Comparison of ENCODE assay signal across 1 fruit fly cellular context in the genomic region with DNA sequence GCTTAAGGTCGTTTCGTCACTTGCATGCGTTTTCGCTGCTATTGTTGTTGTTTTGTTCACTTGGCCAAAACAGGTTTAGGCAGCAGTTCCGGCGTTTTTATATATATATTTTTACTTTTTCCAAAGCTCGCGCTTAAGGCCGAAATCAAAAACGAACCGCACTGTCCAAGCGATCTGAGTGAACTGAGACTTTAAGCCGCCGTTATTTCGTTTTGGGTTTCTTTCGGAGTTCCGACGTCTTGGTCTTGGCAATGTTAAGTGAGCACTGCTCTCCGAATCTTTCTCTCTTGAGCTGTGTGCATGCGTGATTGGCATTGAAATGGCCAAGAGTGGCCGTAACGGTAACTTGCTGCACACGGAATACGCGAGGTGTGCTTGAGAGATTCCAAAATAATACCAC.
A peak's percentile ranks its signal among the peaks of the same experiment; 100 is the strongest.
TF ChIP-seq lines count a peak whose summit lies in the region.

A gene (minus strand): TSS at position 188 of the 400 bp plus-strand sequence.

TF ChIP-seq in whole organism, embryonic, 481 proteins besides CTCF, POLR2A, EP300 and RAD21 (continued from another document and continues in another):
- TF ChIP-seq ATbp (GFP tag; optimal IDR thresholded peaks at IDR 0.05; lab: Kevin White, UChicago) (no peak), CG1529 (GFP tag; optimal IDR thresholded peaks at IDR 0.05; lab: Kevin White, UChicago) (no peak), sqz (GFP tag; optimal IDR thresholded peaks at IDR 0.05; lab: Kevin White, UChicago) (peak; percentile 39), CG13296 (GFP tag; optimal IDR thresholded peaks at IDR 0.05; lab: Kevin White, UChicago) (peak; percentile 29), CG32532 (GFP tag; IDR thresholded peaks at IDR 0.05; lab: Robert Waterston, UW) (no peak), Eip74EF (GFP tag; optimal IDR thresholded peaks at IDR 0.05; lab: Kevin White, UChicago) (peak in 1 of 2 experiments; percentile 71), oc (tag; optimal IDR thresholded peaks at IDR 0.05; lab: Kevin White, UChicago) (peak; percentile 63), Rfx (GFP tag; IDR thresholded peaks at IDR 0.05; lab: Robert Waterston, UW) (no peak), dimm (GFP tag; IDR thresholded peaks at IDR 0.05; lab: Robert Waterston, UW) (no peak), cato (GFP tag; optimal IDR thresholded peaks at IDR 0.05; lab: Kevin White, UChicago; ENCODE audit: borderline replicate concordance) (no peak), ken (GFP tag; IDR thresholded peaks at IDR 0.05; lab: Robert Waterston, UW) (no peak), B-H2 (GFP tag; optimal IDR thresholded peaks at IDR 0.05; lab: Kevin White, UChicago) (no peak), CG11398 (GFP tag; optimal IDR thresholded peaks at IDR 0.05; lab: Kevin White, UChicago) (no peak), btn (GFP tag; optimal IDR thresholded peaks at IDR 0.05; lab: Kevin White, UChicago) (no peak), CG12236 (GFP tag; optimal IDR thresholded peaks at IDR 0.05; lab: Kevin White, UChicago) (no peak), CG18619 (GFP tag; optimal IDR thresholded peaks at IDR 0.05; lab: Kevin White, UChicago) (no peak), CG14014 (GFP tag; IDR thresholded peaks at IDR 0.05; lab: Robert Waterston, UW) (no peak; the same call in 1 of the 2 replicates), Awh (GFP tag; IDR thresholded peaks at IDR 0.05; lab: Robert Waterston, UW) (no peak), Asciz (GFP tag; optimal IDR thresholded peaks at IDR 0.05; lab: Kevin White, UChicago) (no peak), Side (GFP tag; optimal IDR thresholded peaks at IDR 0.05; lab: Kevin White, UChicago) (no peak), CG34422 (GFP tag; IDR thresholded peaks at IDR 0.05; lab: Robert Waterston, UW) (peak; percentile 34; the same call in 1 of the 3 replicates), jing (GFP tag; optimal IDR thresholded peaks at IDR 0.05; lab: Kevin White, UChicago) (no peak), Fer3 (tag; optimal IDR thresholded peaks at IDR 0.05; lab: Kevin White, UChicago) (no peak), CG10431 (GFP tag; optimal IDR thresholded peaks at IDR 0.05; lab: Kevin White, UChicago) (no peak), Xrp1 (GFP tag; IDR thresholded peaks at IDR 0.05; lab: Robert Waterston, UW) (no peak), CG11696 (GFP tag; IDR thresholded peaks at IDR 0.05; lab: Robert Waterston, UW) (no peak), tna (GFP tag; IDR thresholded peaks at IDR 0.05; lab: Robert Waterston, UW; ENCODE audit: partially characterized antibody) (no peak), CG5245 (GFP tag; optimal IDR thresholded peaks at IDR 0.05; lab: Kevin White, UChicago) (no peak), sr (GFP tag; IDR thresholded peaks at IDR 0.05; lab: Robert Waterston, UW) (0 out of 3 replicates have a peak, but pooled peaks have one; percentile 22), chm (GFP tag; IDR thresholded peaks at IDR 0.05; lab: Robert Waterston, UW) (no peak), CG9797 (GFP tag; optimal IDR thresholded peaks at IDR 0.05; lab: Kevin White, UChicago) (no peak), Pdp1 (GFP tag; optimal IDR thresholded peaks at IDR 0.05; lab: Kevin White, UChicago) (no peak), CG1233 (GFP tag; optimal IDR thresholded peaks at IDR 0.05; lab: Kevin White, UChicago) (no peak), CG6765 (GFP tag; optimal IDR thresholded peaks at IDR 0.05; lab: Kevin White, UChicago) (no peak), sima (GFP tag; optimal IDR thresholded peaks at IDR 0.05; lab: Kevin White, UChicago) (no peak), Blimp-1 (GFP tag; optimal IDR thresholded peaks at IDR 0.05; lab: Kevin White, UChicago) (peak; percentile 54), CG9437 (GFP tag; optimal IDR thresholded peaks at IDR 0.05; lab: Kevin White, UChicago) (no peak), CG14710 (tag; optimal IDR thresholded peaks at IDR 0.05; lab: Kevin White, UChicago) (no peak), Dfd (GFP tag; optimal IDR thresholded peaks at IDR 0.05; lab: Kevin White, UChicago) (no peak), vvl (GFP tag; IDR thresholded peaks at IDR 0.05; lab: Robert Waterston, UW) (peak; percentile 78), hb (GFP tag; IDR thresholded peaks at IDR 0.05; lab: Robert Waterston, UW; ENCODE audit: partially characterized antibody) (no peak), CG13123 (GFP tag; optimal IDR thresholded peaks at IDR 0.05; lab: Kevin White, UChicago) (no peak), CG12769 (tag; optimal IDR thresholded peaks at IDR 0.05; lab: Kevin White, UChicago) (peak; percentile 6), klu (GFP tag; IDR thresholded peaks at IDR 0.05; lab: Robert Waterston, UW) (no peak), CG11560 (tag; IDR thresholded peaks at IDR 0.05; lab: Robert Waterston, UW) (no peak), CG14860 (GFP tag; IDR thresholded peaks at IDR 0.05; lab: Robert Waterston, UW; ENCODE audit: partially characterized antibody) (no peak), Nf-YB (GFP tag; optimal IDR thresholded peaks at IDR 0.05; lab: Kevin White, UChicago) (no peak), MESR4 (GFP tag; optimal IDR thresholded peaks at IDR 0.05; lab: Kevin White, UChicago) (no peak), CG6791 (GFP tag; IDR thresholded peaks at IDR 0.05; lab: Robert Waterston, UW; ENCODE audit: partially characterized antibody) (no peak), crol (GFP tag; IDR thresholded peaks at IDR 0.05; lab: Robert Waterston, UW) (no peak), CG15073 (GFP tag; optimal IDR thresholded peaks at IDR 0.05; lab: Kevin White, UChicago) (no peak), CG3163 (GFP tag; optimal IDR thresholded peaks at IDR 0.05; lab: Kevin White, UChicago) (no peak), CG33213 (GFP tag; optimal IDR thresholded peaks at IDR 0.05; lab: Kevin White, UChicago) (no peak), CG10565 (GFP tag; optimal IDR thresholded peaks at IDR 0.05; lab: Kevin White, UChicago) (no peak), ci (GFP tag; IDR thresholded peaks at IDR 0.05; lab: Robert Waterston, UW) (no peak; the same call in 2 of the 3 replicates), CG8924 (tag; optimal IDR thresholded peaks at IDR 0.05; lab: Kevin White, UChicago) (peak; percentile 38), kni (GFP tag; optimal IDR thresholded peaks at IDR 0.05; lab: Kevin White, UChicago) (peak; percentile 37), CG2875 (GFP tag; optimal IDR thresholded peaks at IDR 0.05; lab: Kevin White, UChicago) (no peak), Atf3 (GFP tag; optimal IDR thresholded peaks at IDR 0.05; lab: Kevin White, UChicago) (no peak), ac (GFP tag; optimal IDR thresholded peaks at IDR 0.05; lab: Kevin White, UChicago) (no peak), phol (tag; optimal IDR thresholded peaks at IDR 0.05; lab: Kevin White, UChicago) (no peak), Tbp (GFP tag; optimal IDR thresholded peaks at IDR 0.05; lab: Kevin White, UChicago) (no peak), CG4360 (GFP tag; IDR thresholded peaks at IDR 0.05; lab: Robert Waterston, UW) (peak; percentile 54), abd-A (tag; optimal IDR thresholded peaks at IDR 0.05; lab: Kevin White, UChicago) (no peak), CG15696 (tag; optimal IDR thresholded peaks at IDR 0.05; lab: Kevin White, UChicago) (no peak), CG15011 (GFP tag; optimal IDR thresholded peaks at IDR 0.05; lab: Kevin White, UChicago) (no peak), fd96Cb (tag; optimal IDR thresholded peaks at IDR 0.05; lab: Kevin White, UChicago) (no peak), E2f1 (GFP tag; IDR thresholded peaks at IDR 0.05; lab: Robert Waterston, UW) (no peak), BtbVII (GFP tag; optimal IDR thresholded peaks at IDR 0.05; lab: Kevin White, UChicago) (no peak), corto (GFP tag; optimal IDR thresholded peaks at IDR 0.05; lab: Kevin White, UChicago) (no peak), Deaf1 (tag; optimal IDR thresholded peaks at IDR 0.05; lab: Kevin White, UChicago) (no peak), CG10366 (GFP tag; IDR thresholded peaks at IDR 0.05; lab: Robert Waterston, UW) (no peak), maf-S (GFP tag; optimal IDR thresholded peaks at IDR 0.05; lab: Kevin White, UChicago) (no peak), CG10462 (GFP tag; optimal IDR thresholded peaks at IDR 0.05; lab: Kevin White, UChicago) (no peak), CG16813 (GFP tag; IDR thresholded peaks at IDR 0.05; lab: Robert Waterston, UW; ENCODE audit: partially characterized antibody) (no peak), psq (GFP tag; optimal IDR thresholded peaks at IDR 0.05; lab: Kevin White, UChicago) (no peak), C15 (GFP tag; IDR thresholded peaks at IDR 0.05; lab: Robert Waterston, UW) (no peak), CG7987 (GFP tag; optimal IDR thresholded peaks at IDR 0.05; lab: Kevin White, UChicago) (no peak), CrebB (tag; optimal IDR thresholded peaks at IDR 0.05; lab: Kevin White, UChicago) (no peak), Max (GFP tag; optimal IDR thresholded peaks at IDR 0.05; lab: Kevin White, UChicago) (no peak), CG6654 (GFP tag; optimal IDR thresholded peaks at IDR 0.05; lab: Kevin White, UChicago) (no peak), fu2 (GFP tag; optimal IDR thresholded peaks at IDR 0.05; lab: Kevin White, UChicago) (no peak), Doc2 (GFP tag; IDR thresholded peaks at IDR 0.05; lab: Robert Waterston, UW) (no peak), ems (GFP tag; optimal IDR thresholded peaks at IDR 0.05; lab: Kevin White, UChicago) (no peak), CG9609 (GFP tag; optimal IDR thresholded peaks at IDR 0.05; lab: Kevin White, UChicago) (no peak), ranshi (GFP tag; IDR thresholded peaks at IDR 0.05; lab: Robert Waterston, UW) (no peak), CG18476 (GFP tag; optimal IDR thresholded peaks at IDR 0.05; lab: Kevin White, UChicago) (peak; percentile 73), lab (GFP tag; optimal IDR thresholded peaks at IDR 0.05; lab: Kevin White, UChicago) (no peak), ab (GFP tag; optimal IDR thresholded peaks at IDR 0.05; lab: Kevin White, UChicago) (no peak), emc (GFP tag; optimal IDR thresholded peaks at IDR 0.05; lab: Kevin White, UChicago) (no peak), CG34224 (GFP tag; IDR thresholded peaks at IDR 0.05; lab: Robert Waterston, UW; ENCODE audit: partially characterized antibody) (peak; percentile 33; the same call in 1 of the 3 replicates), mirr (GFP tag; optimal IDR thresholded peaks at IDR 0.05; lab: Kevin White, UChicago) (no peak), twi (tag; optimal IDR thresholded peaks at IDR 0.05; lab: Kevin White, UChicago) (no peak), br (optimal IDR thresholded peaks at IDR 0.05; lab: Kevin White, UChicago) (no peak), Opbp (GFP tag; IDR thresholded peaks at IDR 0.05; lab: Robert Waterston, UW; ENCODE audit: partially characterized antibody) (peak; percentile 33; the same call in 1 of the 3 replicates), org-1 (GFP tag; optimal IDR thresholded peaks at IDR 0.05; lab: Kevin White, UChicago) (no peak), dmrt11E (tag; optimal IDR thresholded peaks at IDR 0.05; lab: Kevin White, UChicago) (no peak), Sox102F (GFP tag; optimal IDR thresholded peaks at IDR 0.05; lab: Kevin White, UChicago) (no peak), CG2116 (GFP tag; optimal IDR thresholded peaks at IDR 0.05; lab: Kevin White, UChicago) (no peak), Med (GFP tag; lab: Kevin White, UChicago) (peak; percentile 45), Ravus (GFP tag; IDR thresholded peaks at IDR 0.05; lab: Robert Waterston, UW) (no peak), Lpt (GFP tag; optimal IDR thresholded peaks at IDR 0.05; lab: Kevin White, UChicago) (no peak), ash1 (GFP tag; optimal IDR thresholded peaks at IDR 0.05; lab: Kevin White, UChicago) (no peak), CG18011 (GFP tag; optimal IDR thresholded peaks at IDR 0.05; lab: Kevin White, UChicago) (no peak), BEAF-32 (GFP tag; optimal IDR thresholded peaks at IDR 0.05; lab: Kevin White, UChicago) (no peak), slbo (GFP tag; IDR thresholded peaks at IDR 0.05; lab: Robert Waterston, UW) (no peak), Kr (GFP tag; optimal IDR thresholded peaks at IDR 0.05; lab: Kevin White, UChicago) (no peak), unpg (GFP tag; optimal IDR thresholded peaks at IDR 0.05; lab: Kevin White, UChicago) (no peak), prd (optimal IDR thresholded peaks at IDR 0.05; lab: Kevin White, UChicago) (no peak), prd (GFP tag; IDR thresholded peaks at IDR 0.05; lab: Robert Waterston, UW) (no peak), cwo (GFP tag; optimal IDR thresholded peaks at IDR 0.05; lab: Kevin White, UChicago) (no peak), Scr (GFP tag; IDR thresholded peaks at IDR 0.05; lab: Robert Waterston, UW; ENCODE audit: partially characterized antibody) (0 out of 2 replicates have a peak, but pooled peaks have one; percentile 17), chinmo (GFP tag; IDR thresholded peaks at IDR 0.05; lab: Robert Waterston, UW; ENCODE audit: partially characterized antibody) (peak; percentile 94), Dref (GFP tag; IDR thresholded peaks at IDR 0.05; lab: Robert Waterston, UW) (no peak), Jarid2 (GFP tag; optimal IDR thresholded peaks at IDR 0.05; lab: Kevin White, UChicago) (peak; percentile 44), CG13287 (GFP tag; IDR thresholded peaks at IDR 0.05; lab: Robert Waterston, UW; ENCODE audit: partially characterized antibody) (peak; percentile 48), yki (optimal IDR thresholded peaks at IDR 0.05; lab: Kevin White, UChicago) (no peak), unc-4 (GFP tag; IDR thresholded peaks at IDR 0.05; lab: Robert Waterston, UW; ENCODE audit: partially characterized antibody) (no peak), ewg (GFP tag; optimal IDR thresholded peaks at IDR 0.05; lab: Kevin White, UChicago) (no peak), sob (GFP tag; IDR thresholded peaks at IDR 0.05; lab: Robert Waterston, UW) (0 out of 2 replicates have a peak, but pooled peaks have one; percentile 31), CG4424 (GFP tag; optimal IDR thresholded peaks at IDR 0.05; lab: Kevin White, UChicago) (no peak), Mes4 (GFP tag; optimal IDR thresholded peaks at IDR 0.05; lab: Kevin White, UChicago) (no peak), ind (GFP tag; optimal IDR thresholded peaks at IDR 0.05; lab: Kevin White, UChicago) (no peak), TFAM (GFP tag; optimal IDR thresholded peaks at IDR 0.05; lab: Kevin White, UChicago) (no peak), shn (GFP tag; optimal IDR thresholded peaks at IDR 0.05; lab: Kevin White, UChicago) (no peak), dm (GFP tag; optimal IDR thresholded peaks at IDR 0.05; lab: Kevin White, UChicago) (no peak), CG6175 (GFP tag; IDR thresholded peaks at IDR 0.05; lab: Robert Waterston, UW) (no peak), z (GFP tag; IDR thresholded peaks at IDR 0.05; lab: Robert Waterston, UW) (peak; percentile 75; the same call in 2 of the 3 replicates), CG17186 (GFP tag; optimal IDR thresholded peaks at IDR 0.05; lab: Kevin White, UChicago) (no peak), ftz-f1 (GFP tag; optimal IDR thresholded peaks at IDR 0.05; lab: Kevin White, UChicago) (peak; percentile 59), aop (GFP tag; IDR thresholded peaks at IDR 0.05; lab: Robert Waterston, UW) (no peak)
